Worm (Caenorhabditis elegans) whole organism, L2 larva: ENCODE measurements around the gene algn-14.

ENCODE experiments used
- C34F6.9 ChIP-seq: fragments of 150-350 bp; optimal IDR thresholded peaks from 2 replicates; lab custom pipeline; 2014; ENCODE audit warnings: missing biosample characterization, missing genetic modification characterization
- F13H6.1 ChIP-seq: sonication (generic microtip); optimal IDR thresholded peaks from 2 replicates; lab custom pipeline; 2016; ENCODE audit warnings: missing genetic modification characterization, missing compliant biosample characterization
- R02D3.7 ChIP-seq: fragments of 150-350 bp; optimal IDR thresholded peaks from 2 replicates; lab custom pipeline; 2014; ENCODE audit warnings: missing biosample characterization, missing genetic modification characterization
- Y55F3AM.14 ChIP-seq: fragments of 200-800 bp; sonication (Bioruptor generic); optimal IDR thresholded peaks from 2 replicates; lab custom pipeline; 2018; ENCODE audit warnings: mild to moderate bottlenecking, missing genetic modification characterization, missing compliant biosample characterization
- alr-1 ChIP-seq: fragments of 150-350 bp; optimal IDR thresholded peaks from 2 replicates; lab custom pipeline; 2014; ENCODE audit warnings: missing biosample characterization, missing genetic modification characterization
- aly-2 ChIP-seq: fragments of 150-350 bp; optimal IDR thresholded peaks from 2 replicates; lab custom pipeline; 2014; ENCODE audit warnings: missing biosample characterization, missing genetic modification characterization
- ama-1 ChIP-seq: fragments of 150-350 bp; optimal IDR thresholded peaks from 2 replicates; lab custom pipeline; 2018; ENCODE audit warnings: inconsistent platforms
- blmp-1 ChIP-seq: sonication (generic microtip); optimal IDR thresholded peaks from 2 replicates; lab custom pipeline; 2017; ENCODE audit warnings: missing genetic modification characterization, mild to moderate bottlenecking, missing compliant biosample characterization, antibody characterized with exemption, moderate library complexity; ENCODE audit not compliant: insufficient read depth
- ceh-16 ChIP-seq: fragments of 150-350 bp; optimal IDR thresholded peaks from 2 replicates; lab custom pipeline; 2014; ENCODE audit warnings: missing biosample characterization, missing genetic modification characterization
- crh-2 ChIP-seq: sonication (generic microtip); optimal IDR thresholded peaks from 2 replicates; lab custom pipeline; 2017; ENCODE audit warnings: missing biosample characterization, missing genetic modification characterization
- dmd-4 ChIP-seq: sonication (generic microtip); optimal IDR thresholded peaks from 2 replicates; lab custom pipeline; 2017; ENCODE audit warnings: missing biosample characterization, missing genetic modification characterization
- elt-1 ChIP-seq: fragments of 150-350 bp; optimal IDR thresholded peaks from 2 replicates; lab custom pipeline; 2014; ENCODE audit warnings: missing biosample characterization, missing genetic modification characterization
- fos-1 ChIP-seq: fragments of 150-350 bp; optimal IDR thresholded peaks from 2 replicates; lab custom pipeline; 2014; ENCODE audit warnings: missing biosample characterization, missing genetic modification characterization
- lin-13 ChIP-seq: fragments of 150-350 bp; optimal IDR thresholded peaks from 2 replicates; lab custom pipeline; 2014; ENCODE audit warnings: missing biosample characterization, missing genetic modification reagents, missing genetic modification characterization
- lin-39 ChIP-seq: fragments of 150-350 bp; optimal IDR thresholded peaks from 2 replicates; lab custom pipeline; 2014; ENCODE audit warnings: missing biosample characterization, missing genetic modification reagents, missing genetic modification characterization
- mbf-1 ChIP-seq: sonication (generic microtip); optimal IDR thresholded peaks from 2 replicates; lab custom pipeline; 2017; ENCODE audit warnings: missing biosample characterization, missing genetic modification characterization
- nhr-10 ChIP-seq: sonication (generic microtip); optimal IDR thresholded peaks from 2 replicates; lab custom pipeline; 2017; ENCODE audit warnings: missing biosample characterization, missing genetic modification characterization
- nhr-11 ChIP-seq: fragments of 150-350 bp; optimal IDR thresholded peaks from 2 replicates; lab custom pipeline; 2014; ENCODE audit warnings: missing biosample characterization, missing genetic modification characterization
- nhr-12 ChIP-seq: fragments of 150-350 bp; optimal IDR thresholded peaks from 2 replicates; lab custom pipeline; 2014; ENCODE audit warnings: missing biosample characterization, missing genetic modification characterization
- nhr-129 ChIP-seq: fragments of 150-350 bp; optimal IDR thresholded peaks from 2 replicates; lab custom pipeline; 2014; ENCODE audit warnings: missing biosample characterization, missing genetic modification characterization
- nhr-23 ChIP-seq: fragments of 150-350 bp; optimal IDR thresholded peaks from 2 replicates; lab custom pipeline; 2014; ENCODE audit warnings: missing biosample characterization, missing genetic modification reagents, missing genetic modification characterization
- nhr-6 ChIP-seq: fragments of 150-350 bp; optimal IDR thresholded peaks from 2 replicates; lab custom pipeline; 2014; ENCODE audit warnings: missing biosample characterization, missing genetic modification characterization
- nhr-77 ChIP-seq: fragments of 150-350 bp; optimal IDR thresholded peaks from 2 replicates; lab custom pipeline; 2014; ENCODE audit warnings: missing biosample characterization, missing genetic modification characterization
- peb-1 ChIP-seq: fragments of 150-350 bp; optimal IDR thresholded peaks from 2 replicates; lab custom pipeline; 2014; ENCODE audit warnings: missing biosample characterization, missing genetic modification characterization
- sem-4 ChIP-seq: fragments of 150-350 bp; optimal IDR thresholded peaks from 2 replicates; lab custom pipeline; 2014; ENCODE audit warnings: missing biosample characterization, missing genetic modification reagents, missing genetic modification characterization
- skn-1 ChIP-seq: sonication (generic microtip); optimal IDR thresholded peaks from 2 replicates; lab custom pipeline; 2017; ENCODE audit warnings: missing biosample characterization, missing genetic modification characterization
- snpc-4 ChIP-seq: fragments of 150-350 bp; optimal IDR thresholded peaks from 2 replicates; lab custom pipeline; 2014; ENCODE audit warnings: missing biosample characterization, missing genetic modification characterization
- unc-39 ChIP-seq: fragments of 150-350 bp; optimal IDR thresholded peaks from 2 replicates; lab custom pipeline; 2014; ENCODE audit warnings: missing biosample characterization, missing genetic modification characterization
- unc-62 ChIP-seq: fragments of 150-350 bp; optimal IDR thresholded peaks from 2 replicates; lab custom pipeline; 2014; ENCODE audit warnings: missing biosample characterization, missing genetic modification reagents, missing genetic modification characterization
- zag-1 ChIP-seq: fragments of 150-350 bp; optimal IDR thresholded peaks from 2 replicates; lab custom pipeline; 2014; ENCODE audit warnings: missing biosample characterization, missing genetic modification characterization
- ztf-4 ChIP-seq: fragments of 150-350 bp; optimal IDR thresholded peaks from 2 replicates; lab custom pipeline; 2014; ENCODE audit warnings: missing biosample characterization, missing genetic modification characterization

Gene algn-14

DNA sequence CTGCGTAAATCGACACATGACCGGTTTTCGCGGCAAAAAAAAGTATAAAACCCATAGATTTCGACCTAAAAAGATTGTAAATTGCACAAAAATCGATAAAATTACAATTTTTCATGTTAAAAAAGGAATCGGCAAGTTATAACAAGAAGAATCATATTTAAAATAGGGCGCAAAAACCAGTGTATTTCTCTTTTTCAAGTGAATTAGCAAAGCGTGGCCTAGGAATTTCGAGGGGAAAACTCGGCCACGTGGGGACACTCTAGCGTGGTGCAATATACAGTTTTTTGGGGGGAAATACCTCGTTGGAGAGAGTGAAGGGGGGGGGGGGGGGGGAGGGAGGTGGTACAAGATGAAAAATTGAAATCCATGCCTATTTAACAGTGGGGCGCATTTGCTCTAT is 4.3 kb upstream of the algn-14 start:
- no peak for TF ChIP-seq sem-4 (tag; lab: Kevin White, UChicago)
- TF ChIP-seq blmp-1 = no peak
- TF ChIP-seq R02D3.7 (tag; lab: Kevin White, UChicago) = no peak
- no peak for TF ChIP-seq unc-39 (tag; lab: Kevin White, UChicago)
- TF ChIP-seq nhr-10 (tag; lab: Kevin White, UChicago) = no peak
- no peak for TF ChIP-seq F13H6.1
- no peak for TF ChIP-seq snpc-4
- TF ChIP-seq fos-1 (tag; lab: Kevin White, UChicago) = no peak
- TF ChIP-seq lin-39 (tag; lab: Kevin White, UChicago) = no peak
- no peak for TF ChIP-seq nhr-12 (tag; lab: Kevin White, UChicago)
- no peak for TF ChIP-seq ztf-4 (tag; lab: Kevin White, UChicago)
- TF ChIP-seq nhr-6 (tag; lab: Kevin White, UChicago) = no peak
- TF ChIP-seq dmd-4 (tag; lab: Kevin White, UChicago) = no peak

DNA sequence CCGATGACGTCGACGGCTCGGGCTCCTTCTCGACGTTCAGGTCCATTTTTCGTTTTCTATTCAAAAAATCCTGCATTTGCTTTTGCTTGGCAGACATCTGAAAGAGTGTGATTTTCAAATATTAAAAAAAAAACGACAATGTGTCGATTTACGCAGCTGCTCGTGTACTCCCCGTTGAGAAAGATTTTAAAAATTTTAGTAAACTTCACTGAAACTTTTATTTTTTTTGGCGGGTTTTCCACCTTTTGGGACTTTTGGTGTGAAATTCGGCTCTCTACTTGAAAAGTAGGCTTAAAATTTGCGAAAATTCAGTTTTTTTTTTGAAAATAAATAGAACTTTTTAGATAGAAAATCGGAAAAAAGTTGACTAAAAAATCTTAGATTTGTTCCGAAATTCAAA is 3.9 kb upstream of the algn-14 start, which contains the start of gene M02B7.7:
TSS of gene M02B7.7 (minus strand) at position 101 of the 400 bp plus-strand sequence.
- no peak for TF ChIP-seq fos-1 (tag; lab: Kevin White, UChicago)
- no peak for TF ChIP-seq F13H6.1
- no peak for TF ChIP-seq skn-1 (tag; lab: Kevin White, UChicago)
- TF ChIP-seq nhr-129 = no peak
- TF ChIP-seq snpc-4 = no peak
- TF ChIP-seq aly-2 (tag; lab: Kevin White, UChicago) = no peak
- TF ChIP-seq zag-1 (tag; lab: Kevin White, UChicago) = no peak
- no peak for TF ChIP-seq elt-1
- TF ChIP-seq nhr-11 (tag; lab: Kevin White, UChicago) = no peak
- TF ChIP-seq nhr-12 (tag; lab: Kevin White, UChicago) = no peak
- TF ChIP-seq nhr-23 (tag; lab: Kevin White, UChicago) = no peak
- TF ChIP-seq lin-13 (GFP tag; lab: Kevin White, UChicago) = no peak
- TF ChIP-seq nhr-6 (tag; lab: Kevin White, UChicago) = no peak
- TF ChIP-seq ama-1 = no peak
- no peak for TF ChIP-seq C34F6.9
- no peak for TF ChIP-seq peb-1
- no peak for TF ChIP-seq dmd-4 (tag; lab: Kevin White, UChicago)
- TF ChIP-seq R02D3.7 (tag; lab: Kevin White, UChicago) = no peak
- TF ChIP-seq nhr-77 (tag; lab: Kevin White, UChicago) = no peak
- TF ChIP-seq, all 48 proteins: peak for 0

- TF ChIP-seq blmp-1 (no peak), Y55F3AM.14 (GFP tag; lab: Kevin White, UChicago) (no peak), R02D3.7 (tag; lab: Kevin White, UChicago) (no peak), aly-2 (tag; lab: Kevin White, UChicago) (no peak), ztf-4 (tag; lab: Kevin White, UChicago) (no peak), nhr-12 (tag; lab: Kevin White, UChicago) (no peak), C34F6.9 (no peak), dmd-4 (tag; lab: Kevin White, UChicago) (no peak), lin-39 (tag; lab: Kevin White, UChicago) (no peak), unc-39 (tag; lab: Kevin White, UChicago) (no peak), nhr-129 (no peak), mbf-1 (tag; lab: Kevin White, UChicago) (no peak)
Observed at ce11 chrIV:3805219-3805618, 2.0 kb upstream of the algn-14 start, which contains the start of gene fbxc-47. Gene fbxc-47 (plus strand): TSS chrIV:3805519.

ce11 chrIV:3800952-3801351 is 2.3 kb downstream of the algn-14 start, which contains the start of gene osm-3:
Gene osm-3 (minus strand): TSS chrIV:3801052.
- TF ChIP-seq lin-13 (GFP tag; lab: Kevin White, UChicago) (no peak), crh-2 (tag; lab: Kevin White, UChicago) (no peak), unc-62 (GFP tag; lab: Kevin White, UChicago) (no peak), lin-39 (tag; lab: Kevin White, UChicago) (no peak), nhr-10 (tag; lab: Kevin White, UChicago) (no peak), C34F6.9 (no peak), ceh-16 (tag; lab: Kevin White, UChicago) (no peak), nhr-11 (tag; lab: Kevin White, UChicago) (no peak), alr-1 (tag; lab: Kevin White, UChicago) (no peak), peb-1 (no peak)

DNA sequence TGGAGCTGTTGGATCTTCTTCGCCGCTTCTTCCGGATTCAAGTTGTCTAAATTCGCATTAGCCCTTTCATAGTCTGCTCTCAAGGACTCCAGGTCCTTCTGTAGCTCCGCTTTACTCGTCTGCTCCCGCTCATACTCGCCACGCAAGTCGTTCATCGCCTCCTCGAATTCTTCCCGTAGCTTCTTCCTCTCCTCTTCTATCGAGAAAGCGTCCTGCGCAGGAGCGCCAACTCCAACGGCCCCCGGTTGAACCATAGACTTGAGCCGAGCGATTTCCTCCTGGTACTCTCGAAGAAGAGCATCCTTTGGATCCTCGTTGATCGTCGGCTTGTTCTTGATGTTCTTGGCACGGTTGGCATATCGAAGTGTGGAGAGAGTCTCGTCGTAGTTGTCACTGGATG is 5.8 kb downstream of the algn-14 start:
- no peak for TF ChIP-seq nhr-6 (tag; lab: Kevin White, UChicago)
- TF ChIP-seq aly-2 (tag; lab: Kevin White, UChicago) = no peak
- no peak for TF ChIP-seq nhr-129
- TF ChIP-seq unc-39 (tag; lab: Kevin White, UChicago) = no peak
- TF ChIP-seq lin-39 (tag; lab: Kevin White, UChicago) = no peak
- no peak for TF ChIP-seq nhr-10 (tag; lab: Kevin White, UChicago)
- TF ChIP-seq zag-1 (tag; lab: Kevin White, UChicago) = no peak
- no peak for TF ChIP-seq Y55F3AM.14 (GFP tag; lab: Kevin White, UChicago)
- TF ChIP-seq dmd-4 (tag; lab: Kevin White, UChicago) = no peak
- TF ChIP-seq lin-13 (GFP tag; lab: Kevin White, UChicago) = no peak
- TF ChIP-seq nhr-23 (tag; lab: Kevin White, UChicago) = no peak
- no peak for TF ChIP-seq nhr-77 (tag; lab: Kevin White, UChicago)
- TF ChIP-seq unc-62 (GFP tag; lab: Kevin White, UChicago) = no peak
